Worm (Caenorhabditis elegans) whole organism, young adult: ENCODE measurements around the gene F35F10.13.

ENCODE experiments used
- F10E7.11 ChIP-seq: sonication (generic microtip); optimal IDR thresholded peaks from 2 replicates; lab custom pipeline; 2017; ENCODE audit warnings: mild to moderate bottlenecking, missing genetic modification characterization, moderate library complexity, missing compliant biosample characterization
- attf-5 ChIP-seq: fragments of 200-800 bp; sonication (Bioruptor generic); optimal IDR thresholded peaks from 2 replicates; lab custom pipeline; 2018; ENCODE audit warnings: mild to moderate bottlenecking, missing genetic modification characterization, missing compliant biosample characterization
- bed-1 ChIP-seq: fragments of 200-800 bp; sonication (Bioruptor generic); IDR thresholded peaks from 2 replicates; pipeline ENCODE4 v1.3.6; 2022; ENCODE audit warnings: missing genetic modification reagents, missing genetic modification characterization, missing compliant biosample characterization
- ceh-100 ChIP-seq: fragments of 200-800 bp; sonication (Bioruptor generic); IDR thresholded peaks from 2 replicates; pipeline ENCODE4 v1.3.6; 2022; ENCODE audit warnings: missing genetic modification reagents, missing genetic modification characterization, missing compliant biosample characterization
- dpff-1 ChIP-seq: sonication (generic microtip); optimal IDR thresholded peaks from 2 replicates; lab custom pipeline; 2017; ENCODE audit warnings: mild to moderate bottlenecking, missing genetic modification characterization, missing compliant biosample characterization
- dpl-1 ChIP-seq: fragments of 150-350 bp; optimal IDR thresholded peaks from 2 replicates; lab custom pipeline; 2014; ENCODE audit warnings: missing biosample characterization, missing genetic modification reagents, missing genetic modification characterization
- ets-4 ChIP-seq: fragments of 200-800 bp; sonication (Bioruptor generic); optimal IDR thresholded peaks from 2 replicates; lab custom pipeline; 2018; ENCODE audit warnings: mild to moderate bottlenecking, missing genetic modification characterization, missing compliant biosample characterization
- lin-35 ChIP-seq, 3 experiments: fragments of 150-350 bp in 2 of 3; sonication (generic microtip) in 1 of 3; optimal IDR thresholded peaks; 2 replicates each; lab custom pipeline; 2014 to 2018; ENCODE audit warnings: missing biosample characterization in 3 of 3, missing genetic modification characterization in 3 of 3, missing genetic modification reagents in 3 of 3
- mxl-1 ChIP-seq: sonication (generic microtip); optimal IDR thresholded peaks from 2 replicates; lab custom pipeline; 2016; ENCODE audit warnings: missing genetic modification characterization, missing compliant biosample characterization
- nhr-90 ChIP-seq: sonication (generic microtip); optimal IDR thresholded peaks from 2 replicates; lab custom pipeline; 2016; ENCODE audit warnings: missing genotype, mild to moderate bottlenecking, missing genetic modification characterization, missing compliant biosample characterization
- snpc-4 ChIP-seq, 5 experiments: fragments of 150-350 bp in 1 of 5; sonication (generic microtip) in 4 of 5; optimal IDR thresholded peaks; 2 replicates each; lab custom pipeline; 2014 to 2018; ENCODE audit warnings: missing genetic modification characterization in 5 of 5, missing biosample characterization in 3 of 5, antibody characterized with exemption in 2 of 5, mild to moderate bottlenecking in 2 of 5, missing compliant biosample characterization in 2 of 5, missing genotype in 2 of 5, moderate library complexity in 2 of 5, missing genetic modification reagents in 1 of 5
- xnd-1 ChIP-seq: sonication (generic microtip); optimal IDR thresholded peaks from 2 replicates; lab custom pipeline; 2016; ENCODE audit warnings: missing genotype, missing genetic modification reagents, missing genetic modification characterization, missing compliant biosample characterization
- ztf-6 ChIP-seq: fragments of 200-800 bp; sonication (Bioruptor generic); IDR thresholded peaks from 2 replicates; pipeline ENCODE4 v1.3.6; 2022; ENCODE audit warnings: missing genetic modification reagents, missing genetic modification characterization, missing compliant biosample characterization

DNA sequence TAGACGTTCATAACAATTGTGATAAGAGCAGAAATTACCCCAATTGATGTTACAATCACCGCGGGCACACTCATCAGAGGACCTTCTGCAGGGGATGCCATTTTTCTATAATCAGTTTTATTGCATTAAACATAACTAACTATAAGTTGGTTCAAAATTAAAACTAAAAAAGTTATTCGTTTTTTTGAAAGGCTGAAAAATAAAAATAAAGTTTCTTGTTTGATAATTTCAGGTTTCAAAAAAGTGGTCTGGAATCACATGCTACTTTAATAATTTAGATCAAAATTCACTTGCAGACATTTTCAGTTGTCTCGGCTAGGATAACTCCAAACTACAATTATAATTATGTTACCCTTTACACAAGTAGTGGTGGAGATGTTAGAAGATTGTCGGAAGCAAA, 17.0 kb downstream of the F35F10.13 start, which contains the start of gene srbc-1:
- TF ChIP-seq attf-5 (GFP tag; lab: Kevin White, UChicago) (no peak), ztf-6 (GFP tag; lab: Robert Waterston, UW) (no peak), lin-35 (GFP tag; optimal IDR thresholded peaks at IDR 0.05; lab: Kevin White, UChicago) (no peak), xnd-1 (no peak), F10E7.11 (tag; lab: Kevin White, UChicago) (no peak), bed-1 (GFP tag; lab: Robert Waterston, UW) (no peak), nhr-90 (tag; lab: Kevin White, UChicago) (no peak), dpl-1 (GFP tag; lab: Kevin White, UChicago) (no peak), snpc-4 (GFP tag; optimal IDR thresholded peaks at IDR 0.05; lab: Kevin White, UChicago) (no peak), snpc-4 (tag; optimal IDR thresholded peaks at IDR 0.05; lab: Kevin White, UChicago) (no peak), mxl-1 (tag; lab: Kevin White, UChicago) (no peak), ets-4 (no peak), ceh-100 (GFP tag; lab: Robert Waterston, UW) (no peak), dpff-1 (tag; lab: Kevin White, UChicago) (no peak)
